Fruit fly (Drosophila melanogaster): Measurements from ENCODE around the gene GAA1.

GAA1 gene

dm6 chrX:5899241-5900145, 26.3 kb upstream of the GAA1 start (continued):
- TF ChIP-seq CG3163 (GFP tag; optimal IDR thresholded peaks at IDR 0.05) (no peak), lov (optimal IDR thresholded peaks at IDR 0.05) (no peak), lov (GFP tag; IDR thresholded peaks at IDR 0.05) (no peak), otp (GFP tag; IDR thresholded peaks at IDR 0.05) (0 out of 3 replicates have a peak, but pooled peaks have one; percentile 63), chinmo (GFP tag; IDR thresholded peaks at IDR 0.05; ENCODE audit: partially characterized antibody) (peak; percentile 80; the same call in 3 of the 4 replicates), cwo (GFP tag; optimal IDR thresholded peaks at IDR 0.05) (peak; percentile 23), ase (GFP tag; IDR thresholded peaks at IDR 0.05) (no peak), CG15696 (tag; optimal IDR thresholded peaks at IDR 0.05) (peak; percentile 22), BtbVII (GFP tag; optimal IDR thresholded peaks at IDR 0.05) (peak; percentile 51), Bgb (GFP tag; IDR thresholded peaks at IDR 0.05; ENCODE audit: partially characterized antibody) (0 out of 2 replicates have a peak, but pooled peaks have one; percentile 18), CG15514 (GFP tag; optimal IDR thresholded peaks at IDR 0.05) (peak; percentile 34), tll (GFP tag; optimal IDR thresholded peaks at IDR 0.05) (peak in 1 of 2 experiments; percentile 16), pros (GFP tag; optimal IDR thresholded peaks at IDR 0.05) (no peak), CG8924 (tag; optimal IDR thresholded peaks at IDR 0.05) (peak; percentile 29), CG13894 (tag; optimal IDR thresholded peaks at IDR 0.05) (peak; percentile 68), Oli (tag; optimal IDR thresholded peaks at IDR 0.05) (no peak), Vsx1 (GFP tag; optimal IDR thresholded peaks at IDR 0.05) (peak; percentile 54), Mrtf (GFP tag; IDR thresholded peaks at IDR 0.05) (peak; percentile 29; the same call in 1 of the 3 replicates), HmgD (GFP tag; optimal IDR thresholded peaks at IDR 0.05) (no peak), caup (GFP tag; optimal IDR thresholded peaks at IDR 0.05; ENCODE audit: severe bottlenecking) (peak; percentile 14), vnd (GFP tag; IDR thresholded peaks at IDR 0.05; ENCODE audit: partially characterized antibody) (0 out of 3 replicates have a peak, but pooled peaks have one; percentile 37), CG13424 (tag; optimal IDR thresholded peaks at IDR 0.05) (peak; percentile 6), schlank (tag; optimal IDR thresholded peaks at IDR 0.05) (peak; percentile 31), Med (GFP tag) (peak; percentile 78), TFAM (GFP tag; optimal IDR thresholded peaks at IDR 0.05) (no peak), Dfd (GFP tag; optimal IDR thresholded peaks at IDR 0.05) (no peak), CG15601 (tag; optimal IDR thresholded peaks at IDR 0.05) (peak; percentile 6), dysf (GFP tag; IDR thresholded peaks at IDR 0.05) (no peak), CG17359 (tag; optimal IDR thresholded peaks at IDR 0.05) (peak; percentile 50), pzg (GFP tag; optimal IDR thresholded peaks at IDR 0.05) (no peak), zfh2 (GFP tag; optimal IDR thresholded peaks at IDR 0.05) (no peak), CG4328 (GFP tag; optimal IDR thresholded peaks at IDR 0.05) (no peak), CG17385 (GFP tag; optimal IDR thresholded peaks at IDR 0.05) (no peak), pfk (GFP tag; optimal IDR thresholded peaks at IDR 0.05) (peak; percentile 15), Atf3 (GFP tag; optimal IDR thresholded peaks at IDR 0.05) (no peak), CG9215 (GFP tag; IDR thresholded peaks at IDR 0.05) (no peak), Opbp (GFP tag; IDR thresholded peaks at IDR 0.05; ENCODE audit: partially characterized antibody) (no peak), Camta (GFP tag; optimal IDR thresholded peaks at IDR 0.05) (no peak), row (GFP tag; IDR thresholded peaks at IDR 0.05) (peak; percentile 28; the same call in 2 of the 3 replicates), disco-r (GFP tag; optimal IDR thresholded peaks at IDR 0.05) (no peak)

All from whole organism, embryonic.